Worm (Caenorhabditis elegans): ENCODE data around the gene clec-221.

clec-221 gene

DNA sequence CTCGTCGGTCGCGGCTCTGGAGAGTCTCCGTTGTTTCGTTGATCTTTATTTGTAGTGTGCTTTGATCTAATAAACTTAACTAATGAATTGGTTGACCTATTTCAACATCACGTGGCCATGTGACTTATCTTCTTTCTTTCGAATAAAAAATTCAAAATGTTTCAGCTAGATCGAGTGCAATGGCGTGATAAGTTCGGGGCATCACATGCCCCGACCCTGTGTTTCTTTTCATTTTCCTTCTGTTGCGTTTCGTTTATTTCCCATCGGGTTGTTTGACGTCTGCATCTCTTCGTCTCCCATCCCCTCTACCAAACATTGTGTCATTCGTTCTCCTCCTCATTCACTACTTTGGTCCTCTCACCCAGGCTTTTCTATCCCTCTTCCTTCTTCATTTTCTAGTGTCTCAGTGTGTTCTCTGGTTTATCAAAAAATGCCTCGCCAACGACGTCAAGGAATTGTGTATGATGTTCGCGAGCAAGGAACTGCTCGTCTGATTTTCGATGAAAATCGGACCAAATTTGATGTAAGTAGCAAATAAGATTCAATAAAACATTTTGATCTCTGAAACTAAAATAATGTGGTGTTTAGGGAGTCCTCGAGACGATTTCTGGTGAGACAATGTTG, 2.5 kb downstream of the clec-221 start, which contains the start of gene F17C11.4 (continued):
- peak; percentile 48 to 63 (median 55) for TF ChIP-seq dpl-1 (GFP tag; optimal IDR thresholded peaks at IDR 0.05)
- peak; percentile 78 for TF ChIP-seq lir-3 (tag; optimal IDR thresholded peaks at IDR 0.05; ENCODE audit: poor library complexity)
- TF ChIP-seq ets-5 (GFP tag; IDR thresholded peaks at IDR 0.05): no peak
- no peak for TF ChIP-seq F16B12.6 (tag; optimal IDR thresholded peaks at IDR 0.05)
- TF ChIP-seq unc-30 (tag; optimal IDR thresholded peaks at IDR 0.05): no peak
- TF ChIP-seq nhr-77 (tag; optimal IDR thresholded peaks at IDR 0.05): peak; percentile 2
- TF ChIP-seq fkh-10 (GFP tag; optimal IDR thresholded peaks at IDR 0.05): peak; percentile 35
- TF ChIP-seq isw-1 (GFP tag; IDR thresholded peaks at IDR 0.05): peak; percentile 12; the same call in 1 of the 2 replicates
- peak; percentile 47 for TF ChIP-seq fos-1 (tag; optimal IDR thresholded peaks at IDR 0.05)
- TF ChIP-seq pag-3 (tag; optimal IDR thresholded peaks at IDR 0.05; ENCODE audit: borderline replicate concordance, insufficient read depth): peak; percentile 70
- peak; percentile 99 for TF ChIP-seq nhr-71 (tag; optimal IDR thresholded peaks at IDR 0.05)
- no peak for TF ChIP-seq sptf-1 (tag; optimal IDR thresholded peaks at IDR 0.05)
- TF ChIP-seq Y116A8C.19 (tag; optimal IDR thresholded peaks at IDR 0.05; ENCODE audit: borderline replicate concordance): no peak
- peak; percentile 96 for TF ChIP-seq nhr-19 (GFP tag; conservative IDR thresholded peaks at IDR 0.05)
- TF ChIP-seq nhr-85 (tag): peak; percentile 98
- TF ChIP-seq nhr-90 (tag; optimal IDR thresholded peaks at IDR 0.05; ENCODE audit: poor library complexity): peak; percentile 83
- TF ChIP-seq ama-1 (optimal IDR thresholded peaks at IDR 0.05): peak; percentile 52
- peak; percentile 71 for TF ChIP-seq snpc-4 (tag; optimal IDR thresholded peaks at IDR 0.05)
- TF ChIP-seq ztf-11 (tag; optimal IDR thresholded peaks at IDR 0.05): no peak
- no peak for TF ChIP-seq ces-1 (GFP tag; optimal IDR thresholded peaks at IDR 0.05)
- TF ChIP-seq ztf-4 (tag; optimal IDR thresholded peaks at IDR 0.05): peak; percentile 84
- TF ChIP-seq nhr-76 (tag; optimal IDR thresholded peaks at IDR 0.05): no peak
- peak; percentile 59 to 60 for TF ChIP-seq egl-27 (tag; optimal IDR thresholded peaks at IDR 0.05)
- peak; percentile 27 to 66 (median 35) for TF ChIP-seq ceh-82 (tag; optimal IDR thresholded peaks at IDR 0.05)
- no peak for TF ChIP-seq fkh-4 (tag; optimal IDR thresholded peaks at IDR 0.05; ENCODE audit: borderline replicate concordance)
- peak; percentile 96 for TF ChIP-seq lin-14 (GFP tag; optimal IDR thresholded peaks at IDR 0.05)
- TF ChIP-seq tbx-2 (tag; optimal IDR thresholded peaks at IDR 0.05): peak; percentile 88
- TF ChIP-seq unc-86 (tag; optimal IDR thresholded peaks at IDR 0.05): peak; percentile 56
- peak; percentile 57; the same call in 1 of the 2 replicates for TF ChIP-seq unc-98 (GFP tag; IDR thresholded peaks at IDR 0.05)
- peak; percentile 98 for TF ChIP-seq vab-15 (tag; optimal IDR thresholded peaks at IDR 0.05)
- peak; percentile 43 to 51 for TF ChIP-seq efl-1 (optimal IDR thresholded peaks at IDR 0.05)
- peak; percentile 43 to 94 for TF ChIP-seq efl-1 (GFP tag; optimal IDR thresholded peaks at IDR 0.05 in 1 of 2)
- no peak for TF ChIP-seq sup-37 (GFP tag; optimal IDR thresholded peaks at IDR 0.05)
- no peak for TF ChIP-seq ceh-90 (tag; optimal IDR thresholded peaks at IDR 0.05)
- no peak for TF ChIP-seq hlh-4 (tag; optimal IDR thresholded peaks at IDR 0.05)
- peak; percentile 67 for TF ChIP-seq dsc-1 (tag; optimal IDR thresholded peaks at IDR 0.05)
- TF ChIP-seq C34B4.2 (tag; optimal IDR thresholded peaks at IDR 0.05): no peak
- TF ChIP-seq egl-13 (tag; optimal IDR thresholded peaks at IDR 0.05): peak; percentile 61
- peak; percentile 35 for TF ChIP-seq skn-1 (tag; optimal IDR thresholded peaks at IDR 0.05)
- TF ChIP-seq nhr-12 (tag; optimal IDR thresholded peaks at IDR 0.05): no peak
- TF ChIP-seq pqm-1 (tag; optimal IDR thresholded peaks at IDR 0.05): no peak
- TF ChIP-seq mdl-1 (tag; optimal IDR thresholded peaks at IDR 0.05): peak in 1 of 2 experiments; percentile 97
- peak; percentile 59 for TF ChIP-seq ceh-8 (GFP tag; optimal IDR thresholded peaks at IDR 0.05)
- TF ChIP-seq xbp-1 (tag; optimal IDR thresholded peaks at IDR 0.05): peak; percentile 74
- peak; percentile 98 for TF ChIP-seq unc-130 (tag; optimal IDR thresholded peaks at IDR 0.05)
- TF ChIP-seq lin-15B (tag; optimal IDR thresholded peaks at IDR 0.05): no peak
- TF ChIP-seq swsn-7 (tag; optimal IDR thresholded peaks at IDR 0.05): peak; percentile 77
- peak; percentile 25 for TF ChIP-seq C04F5.9 (tag; optimal IDR thresholded peaks at IDR 0.05)
- peak; percentile 75 for TF ChIP-seq elt-2 (tag; optimal IDR thresholded peaks at IDR 0.05)
- TF ChIP-seq grh-1 (GFP tag; IDR thresholded peaks at IDR 0.05): no peak
- no peak for TF ChIP-seq alr-1 (tag; optimal IDR thresholded peaks at IDR 0.05; ENCODE audit: borderline replicate concordance)
- peak; percentile 71 for TF ChIP-seq fkh-8 (tag; optimal IDR thresholded peaks at IDR 0.05)

Data from whole organism, L1 larva.